Worm (Caenorhabditis elegans) whole organism, L3 larva: ENCODE results near the gene Y61A9LA.12.
"Not testable (repeated sequence)": the region's sequence is repeated elsewhere in the genome, so short reads cannot be mapped to it uniquely, and the experiment has no call there.

ENCODE experiments used
- R02D3.7 ChIP-seq: fragments of 150-350 bp; optimal IDR thresholded peaks from 2 replicates; lab custom pipeline; 2014; ENCODE audit warnings: missing biosample characterization, missing genetic modification characterization
- aly-2 ChIP-seq: fragments of 150-350 bp; optimal IDR thresholded peaks from 2 replicates; lab custom pipeline; 2014; ENCODE audit warnings: missing biosample characterization, missing genetic modification characterization
- ama-1 ChIP-seq: fragments of 150-350 bp; optimal IDR thresholded peaks from 2 replicates; lab custom pipeline; 2018
- ceh-16 ChIP-seq: sonication (generic microtip); optimal IDR thresholded peaks from 2 replicates; lab custom pipeline; 2017; ENCODE audit warnings: missing biosample characterization, missing genetic modification characterization
- ceh-28 ChIP-seq: fragments of 150-350 bp; optimal IDR thresholded peaks from 2 replicates; lab custom pipeline; 2014; ENCODE audit warnings: missing biosample characterization, missing genetic modification reagents, missing genetic modification characterization
- ceh-82 ChIP-seq: fragments of 150-350 bp; optimal IDR thresholded peaks from 2 replicates; lab custom pipeline; 2014; ENCODE audit warnings: missing biosample characterization, missing genetic modification characterization
- egl-27 ChIP-seq: sonication (generic microtip); optimal IDR thresholded peaks from 4 replicates; lab custom pipeline; 2017; ENCODE audit warnings: missing biosample characterization, missing genetic modification reagents, missing genetic modification characterization
- egl-5 ChIP-seq: fragments of 150-350 bp; optimal IDR thresholded peaks from 2 replicates; lab custom pipeline; 2017; ENCODE audit warnings: missing biosample characterization, missing genetic modification reagents, missing genetic modification characterization, inconsistent platforms
- elt-1 ChIP-seq: fragments of 150-350 bp; optimal IDR thresholded peaks from 2 replicates; lab custom pipeline; 2014; ENCODE audit warnings: missing biosample characterization, missing genetic modification characterization
- eor-1 ChIP-seq, 2 experiments: fragments of 150-350 bp; optimal IDR thresholded peaks; 2 replicates each; lab custom pipeline; 2014 to 2018; ENCODE audit warnings: missing biosample characterization in 2 of 2, missing genetic modification characterization in 2 of 2
- fkh-10 ChIP-seq: sonication (generic microtip); optimal IDR thresholded peaks from 2 replicates; lab custom pipeline; 2017; ENCODE audit warnings: missing biosample characterization, missing genetic modification reagents, missing genetic modification characterization
- fos-1 ChIP-seq: fragments of 150-350 bp; optimal IDR thresholded peaks from 2 replicates; lab custom pipeline; 2014; ENCODE audit warnings: missing biosample characterization, missing genetic modification characterization
- hmg-11 ChIP-seq: sonication (generic microtip); optimal IDR thresholded peaks from 2 replicates; lab custom pipeline; 2016; ENCODE audit warnings: missing genetic modification characterization, missing compliant biosample characterization
- jun-1 ChIP-seq: fragments of 150-350 bp; optimal IDR thresholded peaks from 2 replicates; lab custom pipeline; 2014; ENCODE audit warnings: missing biosample characterization, missing genetic modification reagents, missing genetic modification characterization
- lin-39 ChIP-seq: fragments of 150-350 bp; optimal IDR thresholded peaks from 2 replicates; lab custom pipeline; 2018; ENCODE audit warnings: missing biosample characterization, missing genetic modification reagents, missing genetic modification characterization
- lsy-12 ChIP-seq: sonication (generic microtip); optimal IDR thresholded peaks from 2 replicates; lab custom pipeline; 2016; ENCODE audit warnings: mild to moderate bottlenecking, missing genetic modification characterization, missing compliant biosample characterization
- mml-1 ChIP-seq: fragments of 150-350 bp; sonication (generic microtip); optimal IDR thresholded peaks from 3 replicates; lab custom pipeline; 2014; ENCODE audit warnings: missing biosample characterization, missing genetic modification characterization
- nfya-1 ChIP-seq: sonication (generic microtip); optimal IDR thresholded peaks from 2 replicates; lab custom pipeline; 2017; ENCODE audit warnings: missing genetic modification characterization, mild to moderate bottlenecking, missing compliant biosample characterization, antibody characterized with exemption, moderate library complexity; ENCODE audit not compliant: insufficient read depth
- nhr-11 ChIP-seq: fragments of 150-350 bp; optimal IDR thresholded peaks from 2 replicates; lab custom pipeline; 2014; ENCODE audit warnings: missing biosample characterization, missing genetic modification characterization
- nhr-12 ChIP-seq: fragments of 150-350 bp; optimal IDR thresholded peaks from 2 replicates; lab custom pipeline; 2014; ENCODE audit warnings: missing biosample characterization, missing genetic modification characterization
- nhr-23 ChIP-seq: fragments of 150-350 bp; optimal IDR thresholded peaks from 2 replicates; lab custom pipeline; 2014; ENCODE audit warnings: missing biosample characterization, missing genetic modification reagents, missing genetic modification characterization
- nhr-25 ChIP-seq: sonication (generic microtip); optimal IDR thresholded peaks from 2 replicates; lab custom pipeline; 2017; ENCODE audit warnings: missing biosample characterization, missing genetic modification characterization
- nhr-28 ChIP-seq: fragments of 150-350 bp; optimal IDR thresholded peaks from 2 replicates; lab custom pipeline; 2014; ENCODE audit warnings: missing biosample characterization, missing genetic modification characterization
- nhr-43 ChIP-seq: sonication (generic microtip); optimal IDR thresholded peaks from 2 replicates; lab custom pipeline; 2016; ENCODE audit warnings: mild to moderate bottlenecking, missing genetic modification characterization, missing compliant biosample characterization; ENCODE audit not compliant: poor library complexity, severe bottlenecking
- nhr-67 ChIP-seq: fragments of 150-350 bp; optimal IDR thresholded peaks from 2 replicates; lab custom pipeline; 2014; ENCODE audit warnings: missing biosample characterization, missing genetic modification characterization
- nhr-76 ChIP-seq: fragments of 150-350 bp; sonication (generic microtip); optimal IDR thresholded peaks from 5 replicates; lab custom pipeline; 2014; ENCODE audit warnings: missing biosample characterization, missing genetic modification characterization
- nhr-77 ChIP-seq: fragments of 150-350 bp; optimal IDR thresholded peaks from 2 replicates; lab custom pipeline; 2014; ENCODE audit warnings: missing biosample characterization, missing genetic modification characterization
- pha-4 ChIP-seq: fragments of 150-350 bp; optimal IDR thresholded peaks from 2 replicates; lab custom pipeline; 2014; ENCODE audit warnings: missing biosample characterization, missing genetic modification reagents, missing genetic modification characterization
- pqm-1 ChIP-seq: fragments of 150-350 bp; optimal IDR thresholded peaks from 2 replicates; lab custom pipeline; 2017; ENCODE audit warnings: missing biosample characterization, missing genetic modification characterization, inconsistent platforms
- sea-2 ChIP-seq: fragments of 150-350 bp; sonication (generic microtip); optimal IDR thresholded peaks from 4 replicates; lab custom pipeline; 2014; ENCODE audit warnings: missing biosample characterization, missing genetic modification reagents, missing genetic modification characterization
- skn-1 ChIP-seq: fragments of 150-350 bp; optimal IDR thresholded peaks from 2 replicates; lab custom pipeline; 2014; ENCODE audit warnings: missing biosample characterization, missing genetic modification characterization
- snpc-4 ChIP-seq: fragments of 150-350 bp; optimal IDR thresholded peaks from 2 replicates; lab custom pipeline; 2014; ENCODE audit warnings: missing biosample characterization, missing genetic modification characterization
- tbx-2 ChIP-seq: sonication (generic microtip); optimal IDR thresholded peaks from 2 replicates; lab custom pipeline; 2016; ENCODE audit warnings: mild to moderate bottlenecking, missing genetic modification characterization, missing compliant biosample characterization
- unc-39 ChIP-seq: sonication (generic microtip); optimal IDR thresholded peaks from 4 replicates; lab custom pipeline; 2017; ENCODE audit warnings: missing biosample characterization, missing genetic modification characterization
- unc-62 ChIP-seq: fragments of 150-350 bp; sonication (generic microtip); optimal IDR thresholded peaks from 4 replicates; lab custom pipeline; 2014; ENCODE audit warnings: missing biosample characterization, missing genetic modification reagents, missing genetic modification characterization
- zag-1 ChIP-seq: fragments of 150-350 bp; optimal IDR thresholded peaks from 2 replicates; lab custom pipeline; 2014; ENCODE audit warnings: missing biosample characterization, missing genetic modification characterization
- ztf-4 ChIP-seq: fragments of 150-350 bp; optimal IDR thresholded peaks from 2 replicates; lab custom pipeline; 2014; ENCODE audit warnings: missing biosample characterization, missing genetic modification characterization

Y61A9LA.12 gene

ce11 chrV:4553572-4553971, at the start of gene Y61A9LA.12:
Y61A9LA.12 (plus strand) TSS chrV:4553872.
- not testable (repeated sequence) for TF ChIP-seq ceh-28 (tag; lab: Kevin White, UChicago); pqm-1; eor-1 (tag; optimal IDR thresholded peaks at IDR 0.05; lab: Kevin White, UChicago)

ce11 chrV:4504445-4504844, 49.2 kb upstream of the Y61A9LA.12 start:
- no peak for TF ChIP-seq ama-1 (lab: Kevin White, UChicago)
- TF ChIP-seq egl-27 (tag; lab: Kevin White, UChicago): no peak
- no peak for TF ChIP-seq sea-2
- no peak for TF ChIP-seq aly-2 (tag; lab: Kevin White, UChicago)
- no peak for TF ChIP-seq nhr-12 (tag; lab: Kevin White, UChicago)
- no peak for TF ChIP-seq skn-1
- no peak for TF ChIP-seq fos-1
- TF ChIP-seq unc-62 (GFP tag; lab: Kevin White, UChicago): no peak
- TF ChIP-seq nhr-28: no peak
- TF ChIP-seq nhr-11 (tag; lab: Kevin White, UChicago): no peak
- TF ChIP-seq, all 47 proteins: peak for 0

- no peak for TF ChIP-seq nhr-12 (tag; lab: Kevin White, UChicago)
- TF ChIP-seq unc-62 (GFP tag; lab: Kevin White, UChicago): peak; percentile 35
Measured at ce11 chrV:4505000-4505399, 48.7 kb upstream of the Y61A9LA.12 start.

- TF ChIP-seq elt-1 (tag; lab: Kevin White, UChicago) (peak; percentile 76), nhr-67 (no peak), lin-39 (no peak), ceh-82 (tag; lab: Kevin White, UChicago) (no peak), nhr-25 (peak; percentile 61), pha-4 (no peak), nhr-12 (tag; lab: Kevin White, UChicago) (no peak), lsy-12 (no peak), nhr-76 (tag; lab: Kevin White, UChicago) (no peak)
Measured at ce11 chrV:4505408-4506270, 48.0 kb upstream of the Y61A9LA.12 start.

- TF ChIP-seq tbx-2 (tag; lab: Kevin White, UChicago): no peak
- peak; percentile 2 for TF ChIP-seq unc-62 (GFP tag; lab: Kevin White, UChicago)
- no peak for TF ChIP-seq ceh-28 (tag; lab: Kevin White, UChicago)
- TF ChIP-seq, all 47 proteins: peak for 1
Measured at ce11 chrV:4506681-4507080, 47.0 kb upstream of the Y61A9LA.12 start.

ce11 chrV:4507129-4507528, 46.5 kb upstream of the Y61A9LA.12 start:
- TF ChIP-seq unc-62 (GFP tag; lab: Kevin White, UChicago) (peak; percentile 94), elt-1 (tag; lab: Kevin White, UChicago) (peak; percentile 40), ceh-16 (tag; lab: Kevin White, UChicago) (no peak)

- TF ChIP-seq zag-1 (tag; lab: Kevin White, UChicago) (no peak), nhr-11 (tag; lab: Kevin White, UChicago) (peak; percentile 74), snpc-4 (tag; lab: Kevin White, UChicago) (peak; percentile 11), elt-1 (tag; lab: Kevin White, UChicago) (peak; percentile 92), R02D3.7 (tag; lab: Kevin White, UChicago) (peak; percentile 41), aly-2 (tag; lab: Kevin White, UChicago) (no peak), nhr-67 (no peak), pqm-1 (no peak), nhr-25 (peak; percentile 93), unc-39 (tag; lab: Kevin White, UChicago) (no peak), nhr-23 (peak; percentile 72), ztf-4 (tag; lab: Kevin White, UChicago) (peak; percentile 10), egl-5 (tag; lab: Kevin White, UChicago) (peak; percentile 75), lsy-12 (peak; percentile 32), fkh-10 (no peak), nhr-12 (tag; lab: Kevin White, UChicago) (no peak), ceh-16 (tag; lab: Kevin White, UChicago) (peak; percentile 20), sea-2 (no peak), nhr-28 (no peak), nhr-77 (tag; lab: Kevin White, UChicago) (no peak), nfya-1 (peak; percentile 96), mml-1 (no peak), nhr-43 (tag; lab: Kevin White, UChicago) (no peak), jun-1 (no peak), egl-27 (tag; lab: Kevin White, UChicago) (no peak), hmg-11 (tag; lab: Kevin White, UChicago) (peak; percentile 61)
Measured at ce11 chrV:4507836-4508462, 45.7 kb upstream of the Y61A9LA.12 start.
